Fruit fly (Drosophila melanogaster): ENCODE data around the gene Met75Ca.

The Met75Ca gene

dm6 chr3L:18460987-18461403 is 11.2 kb downstream of the Met75Ca start, which contains the start of gene CG32196 (continued):
- TF ChIP-seq CG3281 (GFP tag; optimal IDR thresholded peaks at IDR 0.05): peak; percentile 88
- peak; percentile 68 for TF ChIP-seq CG18011 (GFP tag; optimal IDR thresholded peaks at IDR 0.05)
- no peak for TF ChIP-seq fd102C (GFP tag; optimal IDR thresholded peaks at IDR 0.05)
- peak; percentile 14 for TF ChIP-seq CG12769 (tag; optimal IDR thresholded peaks at IDR 0.05)
- peak; percentile 71 for TF ChIP-seq CG31224 (GFP tag; IDR thresholded peaks at IDR 0.05)
- peak; percentile 20 for TF ChIP-seq pum (GFP tag; optimal IDR thresholded peaks at IDR 0.05)
- peak; percentile 67 for TF ChIP-seq CG1024 (GFP tag; IDR thresholded peaks at IDR 0.05)
- no peak for TF ChIP-seq bbx (GFP tag; IDR thresholded peaks at IDR 0.05; ENCODE audit: partially characterized antibody)
- TF ChIP-seq dati (GFP tag; IDR thresholded peaks at IDR 0.05): no peak
- TF ChIP-seq CG18262 (tag; optimal IDR thresholded peaks at IDR 0.05): peak; percentile 93
- peak; percentile 93 for TF ChIP-seq CG2712 (tag; optimal IDR thresholded peaks at IDR 0.05)
- no peak for TF ChIP-seq CG12071 (GFP tag; optimal IDR thresholded peaks at IDR 0.05)
- TF ChIP-seq CG30431 (GFP tag; optimal IDR thresholded peaks at IDR 0.05): no peak
- peak; percentile 33 for TF ChIP-seq CG10274 (GFP tag; optimal IDR thresholded peaks at IDR 0.05)
- no peak for TF ChIP-seq CG3726 (GFP tag; IDR thresholded peaks at IDR 0.05)
- peak; percentile 44 for TF ChIP-seq bab2 (GFP tag; optimal IDR thresholded peaks at IDR 0.05)
- TF ChIP-seq Atf6 (GFP tag; IDR thresholded peaks at IDR 0.05): no peak; the same call in 1 of the 2 replicates
- TF ChIP-seq crp (GFP tag; optimal IDR thresholded peaks at IDR 0.05): no peak
- TF ChIP-seq CG8388 (GFP tag; optimal IDR thresholded peaks at IDR 0.05): peak; percentile 89
- TF ChIP-seq CG4360 (GFP tag; IDR thresholded peaks at IDR 0.05): no peak
- peak; percentile 28 for TF ChIP-seq pnt (GFP tag; optimal IDR thresholded peaks at IDR 0.05)
- no peak for TF ChIP-seq pb (GFP tag; optimal IDR thresholded peaks at IDR 0.05)
- TF ChIP-seq TFAM (GFP tag; optimal IDR thresholded peaks at IDR 0.05): no peak
- peak; percentile 81 for TF ChIP-seq esg (GFP tag; conservative IDR thresholded peaks at IDR 0.05)
- peak; percentile 36 for TF ChIP-seq lilli (GFP tag; optimal IDR thresholded peaks at IDR 0.05)
- peak; percentile 77 for TF ChIP-seq CG2875 (GFP tag; optimal IDR thresholded peaks at IDR 0.05)
- TF ChIP-seq dmrt99B (tag; optimal IDR thresholded peaks at IDR 0.05): peak; percentile 90
- peak; percentile 6; the same call in 1 of the 4 replicates for TF ChIP-seq Dll (GFP tag; IDR thresholded peaks at IDR 0.05; ENCODE audit: partially characterized antibody)
- no peak for TF ChIP-seq CG2129 (GFP tag; IDR thresholded peaks at IDR 0.05; ENCODE audit: partially characterized antibody)
- no peak for TF ChIP-seq CG14860 (GFP tag; IDR thresholded peaks at IDR 0.05; ENCODE audit: partially characterized antibody)
- peak; percentile 73 for TF ChIP-seq odd (GFP tag; optimal IDR thresholded peaks at IDR 0.05)
- TF ChIP-seq inv (GFP tag; IDR thresholded peaks at IDR 0.05; ENCODE audit: partially characterized antibody): no peak
- peak; percentile 71 for TF ChIP-seq CG13894 (tag; optimal IDR thresholded peaks at IDR 0.05)
- TF ChIP-seq Hsf (GFP tag; optimal IDR thresholded peaks at IDR 0.05): peak; percentile 44
- TF ChIP-seq CG16779 (GFP tag; IDR thresholded peaks at IDR 0.05): no peak
- TF ChIP-seq schlank (tag; optimal IDR thresholded peaks at IDR 0.05): no peak
- no peak for TF ChIP-seq vfl (GFP tag; optimal IDR thresholded peaks at IDR 0.05)
- TF ChIP-seq gsb (GFP tag; IDR thresholded peaks at IDR 0.05): peak; percentile 74
- peak; percentile 77; the same call in 2 of the 3 replicates for TF ChIP-seq ci (GFP tag; IDR thresholded peaks at IDR 0.05)
- TF ChIP-seq abd-A (tag; optimal IDR thresholded peaks at IDR 0.05): no peak
- TF ChIP-seq CG16815 (GFP tag; optimal IDR thresholded peaks at IDR 0.05): peak; percentile 74
- peak; percentile 91 for TF ChIP-seq Xrp1 (GFP tag; IDR thresholded peaks at IDR 0.05)
- TF ChIP-seq knrl (GFP tag; IDR thresholded peaks at IDR 0.05; ENCODE audit: partially characterized antibody): no peak
- no peak for TF ChIP-seq Stat92E (GFP tag; optimal IDR thresholded peaks at IDR 0.05)
- TF ChIP-seq CG7839 (tag; optimal IDR thresholded peaks at IDR 0.05): peak; percentile 93
- TF ChIP-seq CG16863 (GFP tag; optimal IDR thresholded peaks at IDR 0.05): no peak
- peak; percentile 41 for TF ChIP-seq CG18476 (GFP tag; optimal IDR thresholded peaks at IDR 0.05)
- no peak for TF ChIP-seq CG3838 (GFP tag; optimal IDR thresholded peaks at IDR 0.05)
- peak; percentile 53 for TF ChIP-seq B-H2 (GFP tag; optimal IDR thresholded peaks at IDR 0.05)
- peak; percentile 48 for TF ChIP-seq Hand (GFP tag; optimal IDR thresholded peaks at IDR 0.05)
